Fruit fly (Drosophila melanogaster): ENCODE results near the gene BigH1.
A peak's percentile ranks its signal among the peaks of the same experiment; 100 is the strongest.

BigH1 gene

DNA sequence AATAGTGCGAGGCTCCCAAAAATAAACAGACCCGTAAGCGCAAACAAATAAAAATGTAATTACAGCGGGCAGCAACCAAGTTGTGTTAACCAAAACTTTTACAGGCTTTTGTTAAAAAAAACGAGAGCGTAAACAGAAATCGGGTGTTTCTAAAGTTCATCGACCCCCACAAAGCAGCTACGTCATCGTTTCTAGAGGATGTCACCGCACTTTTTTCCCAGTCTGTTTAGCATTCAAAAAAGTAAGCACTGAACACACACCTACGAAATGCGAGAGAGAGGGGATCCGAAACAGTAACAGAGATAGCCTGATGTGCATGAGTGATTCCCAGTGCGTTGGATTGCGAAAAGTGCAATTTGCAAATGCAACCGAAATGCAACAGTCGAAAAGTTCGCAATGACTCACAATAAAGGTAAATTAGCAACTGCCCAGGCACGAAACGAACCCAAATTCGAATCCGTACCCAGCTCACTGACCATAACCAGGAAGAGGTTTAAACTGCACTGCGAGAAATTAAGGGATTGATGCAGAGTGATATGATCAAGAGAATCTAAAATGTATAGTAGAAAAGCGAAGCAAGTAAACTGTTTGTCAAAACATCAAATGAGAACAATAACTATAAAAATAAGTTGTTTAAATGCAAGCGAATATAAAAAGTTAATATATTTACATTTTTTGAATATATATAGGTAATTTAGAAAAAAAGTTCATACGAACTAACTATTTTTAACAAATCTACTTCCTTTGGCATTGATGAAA is 27.9 kb downstream of the BigH1 start (continued):
- TF ChIP-seq CG12071 (GFP tag; optimal IDR thresholded peaks at IDR 0.05) (no peak), Oli (tag; optimal IDR thresholded peaks at IDR 0.05) (peak; percentile 15), B-H2 (GFP tag; optimal IDR thresholded peaks at IDR 0.05) (no peak), jumu (GFP tag; optimal IDR thresholded peaks at IDR 0.05) (no peak), cas (GFP tag; IDR thresholded peaks at IDR 0.05) (no peak), crc (GFP tag; optimal IDR thresholded peaks at IDR 0.05) (no peak), CG6654 (GFP tag; optimal IDR thresholded peaks at IDR 0.05) (no peak), sr (GFP tag; IDR thresholded peaks at IDR 0.05) (no peak), CoRest (tag; optimal IDR thresholded peaks at IDR 0.05) (peak; percentile 24), HLH4C (GFP tag; IDR thresholded peaks at IDR 0.05; ENCODE audit: partially characterized antibody) (no peak), tap (tag; optimal IDR thresholded peaks at IDR 0.05) (no peak), nerfin-2 (GFP tag; IDR thresholded peaks at IDR 0.05; ENCODE audit: partially characterized antibody) (no peak), btn (GFP tag; optimal IDR thresholded peaks at IDR 0.05) (no peak), dimm (GFP tag; IDR thresholded peaks at IDR 0.05) (no peak), CG8765 (GFP tag; IDR thresholded peaks at IDR 0.05) (no peak), gsb-n (tag; optimal IDR thresholded peaks at IDR 0.05) (peak; percentile 0), CG1024 (GFP tag; IDR thresholded peaks at IDR 0.05) (no peak), CG31224 (GFP tag; IDR thresholded peaks at IDR 0.05) (no peak), Sry-δ (GFP tag; optimal IDR thresholded peaks at IDR 0.05) (no peak), CG3726 (GFP tag; IDR thresholded peaks at IDR 0.05) (0 out of 3 replicates have a peak, but pooled peaks have one; percentile 22), Dad (GFP tag; optimal IDR thresholded peaks at IDR 0.05) (no peak), CrebB (tag; optimal IDR thresholded peaks at IDR 0.05) (no peak), hkb (optimal IDR thresholded peaks at IDR 0.05) (no peak), hkb (GFP tag; IDR thresholded peaks at IDR 0.05) (no peak), CG3407 (GFP tag; optimal IDR thresholded peaks at IDR 0.05) (no peak), Dek (tag; optimal IDR thresholded peaks at IDR 0.05) (no peak), grau (tag; optimal IDR thresholded peaks at IDR 0.05) (peak; percentile 22), cato (GFP tag; optimal IDR thresholded peaks at IDR 0.05; ENCODE audit: borderline replicate concordance) (no peak), YL-1 (GFP tag; optimal IDR thresholded peaks at IDR 0.05) (no peak), CG32767 (GFP tag; IDR thresholded peaks at IDR 0.05) (no peak), Fer3 (tag; optimal IDR thresholded peaks at IDR 0.05) (no peak), tio (GFP tag; optimal IDR thresholded peaks at IDR 0.05) (peak; percentile 28), CG10366 (GFP tag; IDR thresholded peaks at IDR 0.05) (no peak), vvl (GFP tag; IDR thresholded peaks at IDR 0.05) (no peak), ken (GFP tag; IDR thresholded peaks at IDR 0.05) (no peak), ase (GFP tag; IDR thresholded peaks at IDR 0.05) (no peak), Xrp1 (GFP tag; IDR thresholded peaks at IDR 0.05) (peak; percentile 27; the same call in 1 of the 2 replicates), CG1602 (GFP tag; optimal IDR thresholded peaks at IDR 0.05) (no peak)

DNA sequence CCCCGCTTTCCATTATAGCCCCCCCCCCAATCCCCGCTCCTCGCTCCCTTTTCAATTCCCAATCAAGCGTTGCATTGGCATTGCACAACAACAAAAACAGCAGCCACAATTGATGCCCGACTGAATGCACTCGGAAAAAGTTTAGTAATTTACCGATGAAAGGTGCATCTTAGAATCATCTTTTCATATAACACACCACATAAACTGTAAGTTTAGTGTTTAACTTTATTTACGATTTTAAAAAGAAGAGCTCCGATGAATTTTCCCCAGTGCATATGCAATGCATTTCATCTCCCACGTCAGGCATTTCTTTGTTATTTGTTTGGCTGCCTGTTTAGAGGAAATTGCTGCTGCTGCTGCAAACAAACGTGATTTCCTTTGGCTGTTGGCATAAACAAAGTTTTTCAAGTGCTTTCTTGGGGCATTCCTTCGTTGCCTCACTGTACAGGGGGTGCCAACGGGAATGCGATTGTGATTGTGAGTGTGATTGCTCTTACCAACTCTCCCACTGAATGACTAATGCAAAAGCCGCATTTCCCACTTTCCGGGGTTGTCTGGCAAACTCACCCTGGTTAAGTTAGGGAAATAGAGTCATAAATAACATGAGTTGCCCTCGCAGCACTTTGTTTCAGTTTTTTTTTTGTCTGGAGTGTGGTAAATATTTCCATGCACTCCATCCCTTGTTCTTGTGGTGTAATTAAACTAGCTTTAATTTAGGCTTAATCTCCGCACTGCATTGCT is 29.1 kb downstream of the BigH1 start:
- no peak for TF ChIP-seq bowl (GFP tag; IDR thresholded peaks at IDR 0.05)
- peak; percentile 54 for TF ChIP-seq CG1602 (GFP tag; optimal IDR thresholded peaks at IDR 0.05)
- peak; percentile 41 for TF ChIP-seq Atf3 (GFP tag; optimal IDR thresholded peaks at IDR 0.05)
- no peak for TF ChIP-seq hbn (GFP tag; IDR thresholded peaks at IDR 0.05; ENCODE audit: partially characterized antibody)
- no peak for TF ChIP-seq slou (GFP tag; optimal IDR thresholded peaks at IDR 0.05)
- no peak for TF ChIP-seq BtbVII (GFP tag; optimal IDR thresholded peaks at IDR 0.05)
- TF ChIP-seq crol (GFP tag; IDR thresholded peaks at IDR 0.05) = peak; percentile 86
- TF ChIP-seq D (optimal IDR thresholded peaks at IDR 0.05) = no peak
- TF ChIP-seq D (GFP tag; optimal IDR thresholded peaks at IDR 0.05) = peak; percentile 80
- TF ChIP-seq Ptx1 (GFP tag; IDR thresholded peaks at IDR 0.05) = peak; percentile 51
- TF ChIP-seq HLH54F (GFP tag; optimal IDR thresholded peaks at IDR 0.05) = no peak
- peak; percentile 53 to 91 for TF ChIP-seq bsh (GFP tag; optimal IDR thresholded peaks at IDR 0.05)
- TF ChIP-seq CG3847 (GFP tag; IDR thresholded peaks at IDR 0.05) = no peak
- peak; percentile 54 for TF ChIP-seq jumu (GFP tag; optimal IDR thresholded peaks at IDR 0.05)
- peak; percentile 68 for TF ChIP-seq zf30C (GFP tag; optimal IDR thresholded peaks at IDR 0.05)
- TF ChIP-seq ash1 (GFP tag; optimal IDR thresholded peaks at IDR 0.05) = no peak

Measured in whole organism, embryonic.